Fruit fly (Drosophila melanogaster) whole organism: ENCODE data around the gene Cpr11B.

Experiments
- CG8478 ChIP-seq: fragments of >200 bp; optimal IDR thresholded peaks from 2 replicates; lab custom pipeline; 2018; ENCODE audit warnings: inconsistent platforms
- Dll ChIP-seq: fragments of >200 bp; optimal IDR thresholded peaks from 2 replicates; lab custom pipeline; 2017
- EcR ChIP-seq, 2 experiments: fragments of >200 bp; optimal IDR thresholded peaks; 2 replicates each; lab custom pipeline; 2017; ENCODE audit warnings: missing biosample characterization in 2 of 2, missing genetic modification characterization in 2 of 2, missing genetic modification reagents in 2 of 2
- pan ChIP-seq: fragments of >200 bp; optimal IDR thresholded peaks from 2 replicates; lab custom pipeline; 2017
- psq ChIP-seq: fragments of >200 bp; optimal IDR thresholded peaks from 2 replicates; lab custom pipeline; 2017
- usp ChIP-seq: fragments of >200 bp; optimal IDR thresholded peaks from 2 replicates; lab custom pipeline; 2017; ENCODE audit warnings: missing biosample characterization, missing genetic modification characterization, mixed read lengths

Gene Cpr11B

dm6 chrX:12552824-12553223 lies at the start of gene Cpr11B:
Gene Cpr11B, plus strand, starts transcription at chrX:12553124.
- TF ChIP-seq pan: no peak
- no peak for TF ChIP-seq EcR (GFP tag; optimal IDR thresholded peaks at IDR 0.05; lab: Kevin White, UChicago)
- no peak for TF ChIP-seq Dll
- TF ChIP-seq CG8478: no peak
- no peak for TF ChIP-seq usp (GFP tag; lab: Kevin White, UChicago)
- TF ChIP-seq psq (lab: Kevin White, UChicago): no peak

- no peak for TF ChIP-seq EcR (GFP tag; optimal IDR thresholded peaks at IDR 0.05; lab: Kevin White, UChicago)
- no peak for TF ChIP-seq usp (GFP tag; lab: Kevin White, UChicago)
- TF ChIP-seq Dll: no peak
- no peak for TF ChIP-seq psq (lab: Kevin White, UChicago)
- TF ChIP-seq CG8478: no peak
- TF ChIP-seq pan: no peak
Measured at dm6 chrX:12507589-12507988, 45.3 kb upstream of the Cpr11B start.

- TF ChIP-seq psq (lab: Kevin White, UChicago) (no peak), Dll (no peak), CG8478 (no peak), pan (peak; percentile 74), EcR (GFP tag; optimal IDR thresholded peaks at IDR 0.05; lab: Kevin White, UChicago) (no peak)
Measured at dm6 chrX:12510750-12511649, 41.9 kb upstream of the Cpr11B start.

- no peak for TF ChIP-seq EcR (GFP tag; optimal IDR thresholded peaks at IDR 0.05; lab: Kevin White, UChicago)
- TF ChIP-seq pan: no peak
- no peak for TF ChIP-seq CG8478
- TF ChIP-seq psq (lab: Kevin White, UChicago): no peak
- no peak for TF ChIP-seq Dll
- no peak for TF ChIP-seq usp (GFP tag; lab: Kevin White, UChicago)
Measured at dm6 chrX:12533560-12533959, 19.4 kb upstream of the Cpr11B start.

dm6 chrX:12539215-12539614 lies 13.7 kb upstream of the Cpr11B start:
- TF ChIP-seq psq (lab: Kevin White, UChicago) (no peak), usp (GFP tag; lab: Kevin White, UChicago) (no peak), CG8478 (no peak), Dll (no peak), pan (no peak), EcR (GFP tag; optimal IDR thresholded peaks at IDR 0.05; lab: Kevin White, UChicago) (no peak)

dm6 chrX:12540770-12541169 lies 12.2 kb upstream of the Cpr11B start:
- TF ChIP-seq CG8478 (no peak), EcR (GFP tag; optimal IDR thresholded peaks at IDR 0.05; lab: Kevin White, UChicago) (no peak), Dll (no peak), pan (no peak), psq (lab: Kevin White, UChicago) (no peak), usp (GFP tag; lab: Kevin White, UChicago) (no peak)

dm6 chrX:12546119-12546518 lies 6.8 kb upstream of the Cpr11B start:
- no peak for TF ChIP-seq CG8478
- TF ChIP-seq Dll: peak; percentile 22

dm6 chrX:12546857-12547606 lies 5.9 kb upstream of the Cpr11B start:
- no peak for TF ChIP-seq EcR (GFP tag; optimal IDR thresholded peaks at IDR 0.05; lab: Kevin White, UChicago)
- TF ChIP-seq CG8478: no peak
- no peak for TF ChIP-seq pan
- TF ChIP-seq Dll: peak; percentile 18

- no peak for TF ChIP-seq usp (GFP tag; lab: Kevin White, UChicago)
- TF ChIP-seq CG8478: no peak
- no peak for TF ChIP-seq pan
Measured at dm6 chrX:12547657-12548056, 5.3 kb upstream of the Cpr11B start.

dm6 chrX:12567663-12568062 lies 14.7 kb downstream of the Cpr11B start:
- no peak for TF ChIP-seq Dll
- no peak for TF ChIP-seq CG8478
- TF ChIP-seq EcR (GFP tag; optimal IDR thresholded peaks at IDR 0.05; lab: Kevin White, UChicago): no peak
- no peak for TF ChIP-seq psq (lab: Kevin White, UChicago)
- TF ChIP-seq pan: no peak
- no peak for TF ChIP-seq usp (GFP tag; lab: Kevin White, UChicago)

dm6 chrX:12568292-12568923 lies 15.5 kb downstream of the Cpr11B start, which contains the start of gene hwt:
Gene hwt, minus strand, starts transcription at chrX:12568452.
- TF ChIP-seq psq (lab: Kevin White, UChicago): no peak
- TF ChIP-seq CG8478: no peak
- TF ChIP-seq Dll: no peak
- TF ChIP-seq pan: no peak
- no peak for TF ChIP-seq usp (GFP tag; lab: Kevin White, UChicago)
- TF ChIP-seq EcR (GFP tag; optimal IDR thresholded peaks at IDR 0.05; lab: Kevin White, UChicago): no peak

dm6 chrX:12574666-12575202 lies 21.8 kb downstream of the Cpr11B start:
- TF ChIP-seq CG8478 (no peak), usp (GFP tag; lab: Kevin White, UChicago) (no peak), psq (lab: Kevin White, UChicago) (no peak)
